Worm (Caenorhabditis elegans) whole organism, L3 larva: Measurements from ENCODE around the gene sax-2.

Experiments used
- ama-1 ChIP-seq: fragments of 150-350 bp; optimal IDR thresholded peaks from 2 replicates; lab custom pipeline; 2018
- ceh-16 ChIP-seq: sonication (generic microtip); optimal IDR thresholded peaks from 2 replicates; lab custom pipeline; 2017; ENCODE audit warnings: missing biosample characterization, missing genetic modification characterization
- elt-2 ChIP-seq: sonication (generic microtip); optimal IDR thresholded peaks from 2 replicates; lab custom pipeline; 2016; ENCODE audit warnings: missing genetic modification reagents, mild to moderate bottlenecking, missing genetic modification characterization, missing compliant biosample characterization
- jun-1 ChIP-seq: fragments of 150-350 bp; optimal IDR thresholded peaks from 2 replicates; lab custom pipeline; 2014; ENCODE audit warnings: missing biosample characterization, missing genetic modification reagents, missing genetic modification characterization
- lin-39 ChIP-seq: fragments of 150-350 bp; optimal IDR thresholded peaks from 2 replicates; lab custom pipeline; 2018; ENCODE audit warnings: missing biosample characterization, missing genetic modification reagents, missing genetic modification characterization
- nhr-23 ChIP-seq: fragments of 150-350 bp; optimal IDR thresholded peaks from 2 replicates; lab custom pipeline; 2014; ENCODE audit warnings: missing biosample characterization, missing genetic modification reagents, missing genetic modification characterization
- nhr-25 ChIP-seq: sonication (generic microtip); optimal IDR thresholded peaks from 2 replicates; lab custom pipeline; 2017; ENCODE audit warnings: missing biosample characterization, missing genetic modification characterization
- nhr-28 ChIP-seq: fragments of 150-350 bp; optimal IDR thresholded peaks from 2 replicates; lab custom pipeline; 2014; ENCODE audit warnings: missing biosample characterization, missing genetic modification characterization
- nhr-77 ChIP-seq: fragments of 150-350 bp; optimal IDR thresholded peaks from 2 replicates; lab custom pipeline; 2014; ENCODE audit warnings: missing biosample characterization, missing genetic modification characterization
- pqm-1 ChIP-seq: fragments of 150-350 bp; optimal IDR thresholded peaks from 2 replicates; lab custom pipeline; 2017; ENCODE audit warnings: missing biosample characterization, missing genetic modification characterization, inconsistent platforms
- skn-1 ChIP-seq: fragments of 150-350 bp; optimal IDR thresholded peaks from 2 replicates; lab custom pipeline; 2014; ENCODE audit warnings: missing biosample characterization, missing genetic modification characterization
- tbx-2 ChIP-seq: sonication (generic microtip); optimal IDR thresholded peaks from 2 replicates; lab custom pipeline; 2016; ENCODE audit warnings: mild to moderate bottlenecking, missing genetic modification characterization, missing compliant biosample characterization
- unc-62 ChIP-seq: fragments of 150-350 bp; sonication (generic microtip); optimal IDR thresholded peaks from 4 replicates; lab custom pipeline; 2014; ENCODE audit warnings: missing biosample characterization, missing genetic modification reagents, missing genetic modification characterization
- zag-1 ChIP-seq: fragments of 150-350 bp; optimal IDR thresholded peaks from 2 replicates; lab custom pipeline; 2014; ENCODE audit warnings: missing biosample characterization, missing genetic modification characterization

DNA sequence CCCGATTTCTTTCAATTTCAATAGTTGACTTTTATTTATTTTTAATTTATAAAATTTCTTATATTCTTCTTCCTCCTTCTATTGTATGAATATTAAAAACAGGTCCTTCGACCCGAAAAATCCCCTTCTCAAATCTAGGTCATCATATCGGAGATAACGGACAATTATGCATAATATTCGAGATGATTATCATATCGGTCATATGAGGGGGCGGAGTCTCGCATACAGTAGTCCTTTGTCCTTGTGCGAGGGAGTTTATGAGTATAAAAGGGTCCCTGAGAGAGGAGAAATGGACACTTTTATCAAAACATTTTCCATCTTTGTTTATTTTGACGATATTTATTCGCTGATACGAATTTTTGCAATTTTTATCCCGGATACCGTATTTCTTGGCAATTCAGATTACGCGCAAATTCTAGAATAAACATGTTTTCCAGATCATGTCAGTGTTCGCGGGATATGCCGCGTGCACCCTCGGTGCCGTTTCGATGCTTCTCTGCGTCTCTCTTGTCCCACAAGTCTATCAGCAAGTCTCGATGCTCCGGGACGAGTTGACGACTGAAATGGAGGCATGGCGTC, 2.5 kb upstream of the sax-2 start, which contains the start of gene dpy-17:
- TF ChIP-seq unc-62: no peak
- no peak for TF ChIP-seq elt-2
- TF ChIP-seq skn-1 (tag; lab: Kevin White, UChicago): no peak
- TF ChIP-seq nhr-25 (tag; lab: Kevin White, UChicago): no peak
- no peak for TF ChIP-seq jun-1 (tag; lab: Kevin White, UChicago)
- TF ChIP-seq tbx-2 (tag; lab: Kevin White, UChicago): no peak
- TF ChIP-seq nhr-23 (tag; lab: Kevin White, UChicago): no peak
- TF ChIP-seq lin-39: no peak
- no peak for TF ChIP-seq pqm-1
- no peak for TF ChIP-seq nhr-77 (tag; lab: Kevin White, UChicago)
- TF ChIP-seq ama-1 (lab: Kevin White, UChicago): no peak
- no peak for TF ChIP-seq nhr-28 (tag; lab: Kevin White, UChicago)
- no peak for TF ChIP-seq zag-1
- no peak for TF ChIP-seq ceh-16 (tag; lab: Kevin White, UChicago)
